Worm (Caenorhabditis elegans) whole organism, L1 larva: ENCODE measurements around the gene nhx-2.

ENCODE experiments used
- aly-2 ChIP-seq: fragments of 150-350 bp; optimal IDR thresholded peaks from 2 replicates; lab custom pipeline; 2014; ENCODE audit warnings: missing biosample characterization, missing genetic modification characterization
- ceh-88 ChIP-seq: fragments of 200-800 bp; sonication (Bioruptor generic); IDR thresholded peaks from 2 replicates; pipeline ENCODE4 v1.3.6; 2022; ENCODE audit warnings: missing genetic modification characterization, missing compliant biosample characterization
- egl-27 ChIP-seq, 2 experiments: fragments of 150-350 bp in 1 of 2; sonication (generic microtip); optimal IDR thresholded peaks; 3 replicates each; lab custom pipeline; 2017 to 2018; ENCODE audit warnings: missing biosample characterization in 2 of 2, missing genetic modification characterization in 2 of 2, missing genetic modification reagents in 2 of 2
- lin-14 ChIP-seq: fragments of 200-800 bp; sonication (Bioruptor generic); optimal IDR thresholded peaks from 2 replicates; lab custom pipeline; 2018; ENCODE audit warnings: mild to moderate bottlenecking, missing genetic modification characterization, moderate library complexity, missing compliant biosample characterization
- snpc-4 ChIP-seq: fragments of 150-350 bp; optimal IDR thresholded peaks from 2 replicates; lab custom pipeline; 2014; ENCODE audit warnings: missing biosample characterization, missing genetic modification characterization

- TF ChIP-seq aly-2 (tag; lab: Kevin White, UChicago) (no peak), lin-14 (GFP tag; lab: Kevin White, UChicago) (no peak), ceh-88 (no peak), egl-27 (tag; optimal IDR thresholded peaks at IDR 0.05; lab: Kevin White, UChicago) (no peak), snpc-4 (tag; lab: Kevin White, UChicago) (no peak)
These were observed 43.0 kb upstream of the nhx-2 start for ce11 chrII:7736725-7737124.
